Worm (Caenorhabditis elegans) whole organism, L2 larva: Measurements from ENCODE around the gene T04B2.8.

Experiments
- C34F6.9 ChIP-seq: fragments of 150-350 bp; optimal IDR thresholded peaks from 2 replicates; lab custom pipeline; 2014; ENCODE audit warnings: missing biosample characterization, missing genetic modification characterization
- F13H6.1 ChIP-seq: sonication (generic microtip); optimal IDR thresholded peaks from 2 replicates; lab custom pipeline; 2016; ENCODE audit warnings: missing genetic modification characterization, missing compliant biosample characterization
- R02D3.7 ChIP-seq: fragments of 150-350 bp; optimal IDR thresholded peaks from 2 replicates; lab custom pipeline; 2014; ENCODE audit warnings: missing biosample characterization, missing genetic modification characterization
- Y55F3AM.14 ChIP-seq: fragments of 200-800 bp; sonication (Bioruptor generic); optimal IDR thresholded peaks from 2 replicates; lab custom pipeline; 2018; ENCODE audit warnings: mild to moderate bottlenecking, missing genetic modification characterization, missing compliant biosample characterization
- ZK546.5 ChIP-seq: sonication (generic microtip); optimal IDR thresholded peaks from 2 replicates; lab custom pipeline; 2017; ENCODE audit warnings: missing biosample characterization, missing genetic modification characterization
- alr-1 ChIP-seq: fragments of 150-350 bp; optimal IDR thresholded peaks from 2 replicates; lab custom pipeline; 2014; ENCODE audit warnings: missing biosample characterization, missing genetic modification characterization
- aly-2 ChIP-seq: fragments of 150-350 bp; optimal IDR thresholded peaks from 2 replicates; lab custom pipeline; 2014; ENCODE audit warnings: missing biosample characterization, missing genetic modification characterization
- ama-1 ChIP-seq: fragments of 150-350 bp; optimal IDR thresholded peaks from 2 replicates; lab custom pipeline; 2018; ENCODE audit warnings: inconsistent platforms
- blmp-1 ChIP-seq: sonication (generic microtip); optimal IDR thresholded peaks from 2 replicates; lab custom pipeline; 2017; ENCODE audit warnings: missing genetic modification characterization, mild to moderate bottlenecking, missing compliant biosample characterization, antibody characterized with exemption, moderate library complexity; ENCODE audit not compliant: insufficient read depth
- ceh-16 ChIP-seq: fragments of 150-350 bp; optimal IDR thresholded peaks from 2 replicates; lab custom pipeline; 2014; ENCODE audit warnings: missing biosample characterization, missing genetic modification characterization
- elt-1 ChIP-seq: fragments of 150-350 bp; optimal IDR thresholded peaks from 2 replicates; lab custom pipeline; 2014; ENCODE audit warnings: missing biosample characterization, missing genetic modification characterization
- elt-3 ChIP-seq: sonication (generic microtip); optimal IDR thresholded peaks from 2 replicates; lab custom pipeline; 2017; ENCODE audit warnings: missing biosample characterization, missing genetic modification characterization
- fos-1 ChIP-seq: fragments of 150-350 bp; optimal IDR thresholded peaks from 2 replicates; lab custom pipeline; 2014; ENCODE audit warnings: missing biosample characterization, missing genetic modification characterization
- lin-11 ChIP-seq: fragments of 150-350 bp; sonication (generic microtip); optimal IDR thresholded peaks from 2 replicates; lab custom pipeline; 2014; ENCODE audit warnings: missing biosample characterization, missing genetic modification characterization, inconsistent platforms, mixed read lengths
- lin-13 ChIP-seq: fragments of 150-350 bp; optimal IDR thresholded peaks from 2 replicates; lab custom pipeline; 2014; ENCODE audit warnings: missing biosample characterization, missing genetic modification reagents, missing genetic modification characterization
- lin-39 ChIP-seq: fragments of 150-350 bp; optimal IDR thresholded peaks from 2 replicates; lab custom pipeline; 2014; ENCODE audit warnings: missing biosample characterization, missing genetic modification reagents, missing genetic modification characterization
- lsy-2 ChIP-seq, 2 experiments: fragments of 150-350 bp in 1 of 2; sonication (generic microtip) in 1 of 2; optimal IDR thresholded peaks; 2 replicates each; lab custom pipeline; 2014 to 2017; ENCODE audit warnings: missing biosample characterization in 2 of 2, missing genetic modification characterization in 2 of 2
- mab-5 ChIP-seq: fragments of 150-350 bp; optimal IDR thresholded peaks from 2 replicates; lab custom pipeline; 2014; ENCODE audit warnings: missing biosample characterization, missing genetic modification characterization
- mbf-1 ChIP-seq: sonication (generic microtip); optimal IDR thresholded peaks from 2 replicates; lab custom pipeline; 2017; ENCODE audit warnings: missing biosample characterization, missing genetic modification characterization
- nhr-10 ChIP-seq: sonication (generic microtip); optimal IDR thresholded peaks from 2 replicates; lab custom pipeline; 2017; ENCODE audit warnings: missing biosample characterization, missing genetic modification characterization
- nhr-11 ChIP-seq: fragments of 150-350 bp; optimal IDR thresholded peaks from 2 replicates; lab custom pipeline; 2014; ENCODE audit warnings: missing biosample characterization, missing genetic modification characterization
- nhr-129 ChIP-seq: fragments of 150-350 bp; optimal IDR thresholded peaks from 2 replicates; lab custom pipeline; 2014; ENCODE audit warnings: missing biosample characterization, missing genetic modification characterization
- nhr-21 ChIP-seq: fragments of 150-350 bp; optimal IDR thresholded peaks from 2 replicates; lab custom pipeline; 2014; ENCODE audit warnings: missing biosample characterization, missing genetic modification characterization
- nhr-23 ChIP-seq: fragments of 150-350 bp; optimal IDR thresholded peaks from 2 replicates; lab custom pipeline; 2014; ENCODE audit warnings: missing biosample characterization, missing genetic modification reagents, missing genetic modification characterization
- nhr-237 ChIP-seq: fragments of 150-350 bp; optimal IDR thresholded peaks from 2 replicates; lab custom pipeline; 2014; ENCODE audit warnings: missing biosample characterization, missing genetic modification characterization
- nhr-6 ChIP-seq: fragments of 150-350 bp; optimal IDR thresholded peaks from 2 replicates; lab custom pipeline; 2014; ENCODE audit warnings: missing biosample characterization, missing genetic modification characterization
- nhr-77 ChIP-seq: fragments of 150-350 bp; optimal IDR thresholded peaks from 2 replicates; lab custom pipeline; 2014; ENCODE audit warnings: missing biosample characterization, missing genetic modification characterization
- peb-1 ChIP-seq: fragments of 150-350 bp; optimal IDR thresholded peaks from 2 replicates; lab custom pipeline; 2014; ENCODE audit warnings: missing biosample characterization, missing genetic modification characterization
- sem-4 ChIP-seq: fragments of 150-350 bp; optimal IDR thresholded peaks from 2 replicates; lab custom pipeline; 2014; ENCODE audit warnings: missing biosample characterization, missing genetic modification reagents, missing genetic modification characterization
- skn-1 ChIP-seq: sonication (generic microtip); optimal IDR thresholded peaks from 2 replicates; lab custom pipeline; 2017; ENCODE audit warnings: missing biosample characterization, missing genetic modification characterization
- sma-3 ChIP-seq: sonication (generic microtip); optimal IDR thresholded peaks from 2 replicates; lab custom pipeline; 2016; ENCODE audit warnings: missing genetic modification reagents, missing genetic modification characterization, missing compliant biosample characterization
- sma-9 ChIP-seq, 2 experiments: fragments of 150-350 bp in 1 of 2; sonication (generic microtip) in 1 of 2; optimal IDR thresholded peaks; 2 replicates each; lab custom pipeline; 2014 to 2016; ENCODE audit warnings: missing genetic modification characterization in 2 of 2, mild to moderate bottlenecking in 1 of 2, missing biosample characterization in 1 of 2, missing compliant biosample characterization in 1 of 2, missing genetic modification reagents in 1 of 2, moderate library complexity in 1 of 2
- snpc-4 ChIP-seq: fragments of 150-350 bp; optimal IDR thresholded peaks from 2 replicates; lab custom pipeline; 2014; ENCODE audit warnings: missing biosample characterization, missing genetic modification characterization
- unc-39 ChIP-seq: fragments of 150-350 bp; optimal IDR thresholded peaks from 2 replicates; lab custom pipeline; 2014; ENCODE audit warnings: missing biosample characterization, missing genetic modification characterization
- unc-55 ChIP-seq: fragments of 150-350 bp; sonication (generic microtip); optimal IDR thresholded peaks from 3 replicates; lab custom pipeline; 2014; ENCODE audit warnings: missing biosample characterization, missing genetic modification reagents, missing genetic modification characterization
- unc-62 ChIP-seq: fragments of 150-350 bp; optimal IDR thresholded peaks from 2 replicates; lab custom pipeline; 2014; ENCODE audit warnings: missing biosample characterization, missing genetic modification reagents, missing genetic modification characterization
- ztf-1 ChIP-seq: fragments of 200-800 bp; sonication (Bioruptor generic); conservative IDR thresholded peaks from 2 replicates; pipeline ENCODE4 v1.3.6; 2022; ENCODE audit warnings: missing genetic modification characterization, missing compliant biosample characterization
- ztf-4 ChIP-seq: fragments of 150-350 bp; optimal IDR thresholded peaks from 2 replicates; lab custom pipeline; 2014; ENCODE audit warnings: missing biosample characterization, missing genetic modification characterization

Gene T04B2.8

ce11 chrIV:10072527-10072926 is 21.5 kb upstream of the T04B2.8 start, which contains the start of gene W01B6.3:
W01B6.3 (minus strand) TSS chrIV:10072627.
- TF ChIP-seq elt-3 = no peak
- no peak for TF ChIP-seq mbf-1 (tag; lab: Kevin White, UChicago)
- TF ChIP-seq elt-1 (tag; lab: Kevin White, UChicago) = no peak
- no peak for TF ChIP-seq ZK546.5 (tag; lab: Kevin White, UChicago)
- no peak for TF ChIP-seq skn-1 (tag; lab: Kevin White, UChicago)
- no peak for TF ChIP-seq ztf-4
- no peak for TF ChIP-seq sem-4 (tag; lab: Kevin White, UChicago)
- no peak for TF ChIP-seq lsy-2 (tag; optimal IDR thresholded peaks at IDR 0.05; lab: Kevin White, UChicago)
- no peak for TF ChIP-seq C34F6.9 (tag; lab: Kevin White, UChicago)
- TF ChIP-seq ztf-1 = no peak
- no peak for TF ChIP-seq lin-13 (GFP tag; lab: Kevin White, UChicago)

- TF ChIP-seq nhr-10 (tag; lab: Kevin White, UChicago) = no peak
- no peak for TF ChIP-seq peb-1 (tag; lab: Kevin White, UChicago)
- TF ChIP-seq nhr-129 = no peak
Measured at ce11 chrIV:10068266-10068665, 17.3 kb upstream of the T04B2.8 start.

ce11 chrIV:10067541-10067940 is 16.6 kb upstream of the T04B2.8 start, which contains the start of gene cwn-2:
cwn-2 (plus strand) TSS chrIV:10067816.
- TF ChIP-seq mbf-1 (tag; lab: Kevin White, UChicago) = no peak
- no peak for TF ChIP-seq skn-1 (tag; lab: Kevin White, UChicago)
- no peak for TF ChIP-seq blmp-1 (tag; lab: Kevin White, UChicago)
- TF ChIP-seq lin-39 (tag; lab: Kevin White, UChicago) = no peak
- no peak for TF ChIP-seq ztf-1
- no peak for TF ChIP-seq nhr-237 (tag; lab: Kevin White, UChicago)
- no peak for TF ChIP-seq fos-1 (tag; lab: Kevin White, UChicago)
- no peak for TF ChIP-seq R02D3.7 (tag; lab: Kevin White, UChicago)
- TF ChIP-seq nhr-23 (tag; lab: Kevin White, UChicago) = no peak
- no peak for TF ChIP-seq sem-4 (tag; lab: Kevin White, UChicago)
- no peak for TF ChIP-seq elt-3
- TF ChIP-seq unc-62 (GFP tag; lab: Kevin White, UChicago) = no peak
- no peak for TF ChIP-seq ama-1 (lab: Kevin White, UChicago)
- TF ChIP-seq sma-3 (GFP tag; lab: Kevin White, UChicago) = no peak
- TF ChIP-seq nhr-77 (tag; lab: Kevin White, UChicago) = no peak
- no peak for TF ChIP-seq peb-1 (tag; lab: Kevin White, UChicago)
- no peak for TF ChIP-seq F13H6.1 (tag; lab: Kevin White, UChicago)
- TF ChIP-seq alr-1 (tag; lab: Kevin White, UChicago) = no peak
- TF ChIP-seq, all 48 proteins: peak for 0

- no peak for TF ChIP-seq sma-3 (GFP tag; lab: Kevin White, UChicago)
- TF ChIP-seq mbf-1 (tag; lab: Kevin White, UChicago) = no peak
- TF ChIP-seq lsy-2 (tag; optimal IDR thresholded peaks at IDR 0.05; lab: Kevin White, UChicago) = no peak
- peak; percentile 61 for TF ChIP-seq fos-1 (tag; lab: Kevin White, UChicago)
- TF ChIP-seq ceh-16 = no peak
- TF ChIP-seq aly-2 = no peak
- TF ChIP-seq nhr-21 (tag; lab: Kevin White, UChicago) = no peak
- TF ChIP-seq unc-62 (GFP tag; lab: Kevin White, UChicago) = no peak
- TF ChIP-seq, all 48 proteins: peak for 1
Measured at ce11 chrIV:10066456-10066855, 15.5 kb upstream of the T04B2.8 start.

- peak; percentile 12 for TF ChIP-seq nhr-129
- TF ChIP-seq mab-5 (tag; lab: Kevin White, UChicago) = peak; percentile 68
- TF ChIP-seq elt-1 (tag; lab: Kevin White, UChicago) = no peak
- peak; percentile 3 for TF ChIP-seq lin-39 (tag; lab: Kevin White, UChicago)
Measured at ce11 chrIV:10065159-10065558, 14.2 kb upstream of the T04B2.8 start.

- TF ChIP-seq lsy-2 (tag; optimal IDR thresholded peaks at IDR 0.05; lab: Kevin White, UChicago) = no peak
- TF ChIP-seq, all 48 proteins: peak for 0
Measured at ce11 chrIV:10063941-10064340, 13.0 kb upstream of the T04B2.8 start.

ce11 chrIV:10062728-10063127 is 11.7 kb upstream of the T04B2.8 start, which contains the start of gene ipla-7:
ipla-7 (minus strand) TSS chrIV:10062849.
- no peak for TF ChIP-seq ama-1 (lab: Kevin White, UChicago)
- TF ChIP-seq nhr-21 (tag; lab: Kevin White, UChicago) = no peak
- TF ChIP-seq nhr-6 = no peak
- no peak for TF ChIP-seq nhr-11
- TF ChIP-seq unc-39 (tag; lab: Kevin White, UChicago) = no peak
- TF ChIP-seq nhr-77 (tag; lab: Kevin White, UChicago) = no peak
- TF ChIP-seq elt-3 = no peak
- TF ChIP-seq unc-55 (GFP tag; lab: Kevin White, UChicago) = peak; percentile 29
- no peak for TF ChIP-seq unc-62 (GFP tag; lab: Kevin White, UChicago)
- TF ChIP-seq ztf-4 = no peak
- TF ChIP-seq lin-11 (tag; lab: Kevin White, UChicago) = no peak
- TF ChIP-seq nhr-23 (tag; lab: Kevin White, UChicago) = no peak
- TF ChIP-seq Y55F3AM.14 (GFP tag; lab: Kevin White, UChicago) = no peak
- TF ChIP-seq sma-9 (GFP tag; optimal IDR thresholded peaks at IDR 0.05; lab: Kevin White, UChicago) = no peak
- no peak for TF ChIP-seq sma-9 (tag; optimal IDR thresholded peaks at IDR 0.05; lab: Kevin White, UChicago)
- TF ChIP-seq snpc-4 = peak; percentile 5
- no peak for TF ChIP-seq sem-4 (tag; lab: Kevin White, UChicago)
- peak; percentile 11 for TF ChIP-seq nhr-129
- TF ChIP-seq mab-5 (tag; lab: Kevin White, UChicago) = no peak
- TF ChIP-seq elt-1 (tag; lab: Kevin White, UChicago) = no peak
